Fruit fly (Drosophila melanogaster) whole organism, embryonic: ENCODE results near the gene CG32195.

Experiments used
- Antp ChIP-seq: fragments of 200-800 bp; sonication (Bioruptor generic); optimal IDR thresholded peaks from 3 replicates; lab custom pipeline; 2016; ENCODE audit warnings: missing biosample characterization, missing genetic modification characterization
- Asciz ChIP-seq: fragments of 200-800 bp; sonication (Bioruptor generic); optimal IDR thresholded peaks from 2 replicates; lab custom pipeline; 2017; ENCODE audit warnings: missing biosample characterization, mild to moderate bottlenecking, missing genetic modification characterization, missing genetic modification reagents
- Atf6 ChIP-seq: fragments of 200-800 bp; sonication (Bioruptor generic); IDR thresholded peaks from 2 replicates; pipeline ENCODE4 v1.3.6; 2022; ENCODE audit warnings: missing biosample characterization, missing genetic modification characterization
- Bgb ChIP-seq: fragments of 200-800 bp; sonication (Bioruptor generic); IDR thresholded peaks from 2 replicates; pipeline ENCODE4 v1.3.6; 2022; ENCODE audit warnings: missing biosample characterization, missing genetic modification characterization; ENCODE audit not compliant: partially characterized antibody
- CG10462 ChIP-seq: fragments of 200-800 bp; sonication (Bioruptor generic); optimal IDR thresholded peaks from 2 replicates; lab custom pipeline; 2016; ENCODE audit warnings: missing biosample characterization, missing genetic modification characterization
- CG11247 ChIP-seq: fragments of 200-800 bp; sonication (Bioruptor generic); IDR thresholded peaks from 2 replicates; pipeline ENCODE4 v1.3.6; 2022; ENCODE audit warnings: missing biosample characterization, missing genetic modification characterization
- CG11504 ChIP-seq: fragments of 200-800 bp; sonication (Bioruptor generic); optimal IDR thresholded peaks from 3 replicates; lab custom pipeline; 2019; ENCODE audit warnings: missing biosample characterization, mild to moderate bottlenecking, missing genetic modification characterization, moderate library complexity
- CG15073 ChIP-seq: fragments of 200-800 bp; sonication (Bioruptor generic); optimal IDR thresholded peaks from 2 replicates; lab custom pipeline; 2016; ENCODE audit warnings: missing biosample characterization, missing genetic modification characterization
- CG18262 ChIP-seq: fragments of 200-800 bp; optimal IDR thresholded peaks from 3 replicates; lab custom pipeline; 2019; ENCODE audit warnings: missing biosample characterization, mild to moderate bottlenecking, missing genetic modification characterization, moderate library complexity
- CG2129 ChIP-seq: fragments of 200-800 bp; sonication (Bioruptor generic); IDR thresholded peaks from 2 replicates; pipeline ENCODE4 v1.3.6; 2022; ENCODE audit warnings: missing biosample characterization, missing genetic modification characterization; ENCODE audit not compliant: partially characterized antibody
- CG2712 ChIP-seq: fragments of 200-800 bp; optimal IDR thresholded peaks from 3 replicates; lab custom pipeline; 2019; ENCODE audit warnings: missing biosample characterization, mild to moderate bottlenecking, missing genetic modification characterization, moderate library complexity
- CG30403 ChIP-seq: fragments of 200-800 bp; sonication (Bioruptor generic); optimal IDR thresholded peaks from 3 replicates; lab custom pipeline; 2016; ENCODE audit warnings: missing biosample characterization, missing genetic modification characterization
- CG30431 ChIP-seq: fragments of 200-800 bp; sonication (Bioruptor generic); optimal IDR thresholded peaks from 2 replicates; lab custom pipeline; 2017; ENCODE audit warnings: missing biosample characterization, missing genetic modification characterization
- CG31224 ChIP-seq: fragments of 200-800 bp; sonication (Bioruptor generic); IDR thresholded peaks from 2 replicates; pipeline ENCODE4 v1.3.6; 2022; ENCODE audit warnings: missing biosample characterization, missing genetic modification characterization
- CG3995 ChIP-seq: fragments of 200-800 bp; sonication (Bioruptor generic); optimal IDR thresholded peaks from 3 replicates; lab custom pipeline; 2016; ENCODE audit warnings: missing biosample characterization, missing genetic modification characterization
- CG4854 ChIP-seq: fragments of 200-800 bp; sonication (Bioruptor generic); optimal IDR thresholded peaks from 2 replicates; lab custom pipeline; 2016; ENCODE audit warnings: missing biosample characterization, missing genetic modification characterization, inconsistent platforms
- CG6254 ChIP-seq: fragments of 200-800 bp; sonication (Bioruptor generic); optimal IDR thresholded peaks from 3 replicates; lab custom pipeline; 2017; ENCODE audit warnings: mild to moderate bottlenecking, missing biosample characterization, missing genetic modification reagents, missing genetic modification characterization
- CTCF ChIP-seq: fragments of 200-800 bp; sonication (Bioruptor generic); optimal IDR thresholded peaks from 2 replicates; lab custom pipeline; 2017; ENCODE audit warnings: missing biosample characterization, mild to moderate bottlenecking, missing genetic modification characterization, moderate library complexity
- D ChIP-seq, 2 experiments: fragments of 200-800 bp in 1 of 2; fragments of >200 bp in 1 of 2; sonication (Bioruptor generic) in 1 of 2; optimal IDR thresholded peaks; 2 replicates in 1 of 2; 3 replicates in 1 of 2; lab custom pipeline; 2017; ENCODE audit warnings: mild to moderate bottlenecking in 1 of 2, missing biosample characterization in 1 of 2, missing genetic modification characterization in 1 of 2, missing genetic modification reagents in 1 of 2
- Dfd ChIP-seq, 2 experiments: fragments of >200 bp; optimal IDR thresholded peaks; 2 replicates each; lab custom pipeline; 2017; ENCODE audit warnings: missing biosample characterization in 2 of 2, missing genetic modification characterization in 2 of 2
- Hand ChIP-seq: fragments of 200-800 bp; sonication (Bioruptor generic); optimal IDR thresholded peaks from 2 replicates; lab custom pipeline; 2017; ENCODE audit warnings: mild to moderate bottlenecking, missing biosample characterization, missing genetic modification reagents, missing genetic modification characterization
- HmgZ ChIP-seq: fragments of 200-800 bp; sonication (Bioruptor generic); optimal IDR thresholded peaks from 2 replicates; lab custom pipeline; 2018; ENCODE audit warnings: missing biosample characterization, mild to moderate bottlenecking, missing genetic modification characterization
- Hr3 ChIP-seq: fragments of 200-800 bp; sonication (Bioruptor generic); optimal IDR thresholded peaks from 3 replicates; lab custom pipeline; 2016; ENCODE audit warnings: missing biosample characterization, missing genetic modification characterization
- Hr78 ChIP-seq, 2 experiments: fragments of 200-800 bp in 1 of 2; fragments of >200 bp in 1 of 2; sonication (Bioruptor generic) in 1 of 2; optimal IDR thresholded peaks; 2 replicates each; lab custom pipeline; 2017 to 2019; ENCODE audit warnings: missing biosample characterization in 2 of 2, missing genetic modification characterization in 2 of 2, mild to moderate bottlenecking in 1 of 2, moderate library complexity in 1 of 2
- Lpt ChIP-seq: fragments of >200 bp; optimal IDR thresholded peaks from 2 replicates; lab custom pipeline; 2018; ENCODE audit warnings: missing biosample characterization, missing genetic modification characterization
- Rfx ChIP-seq: fragments of 200-800 bp; sonication (Bioruptor generic); IDR thresholded peaks from 2 replicates; pipeline ENCODE4 v1.3.6; 2022; ENCODE audit warnings: missing biosample characterization, missing genetic modification characterization
- YL-1 ChIP-seq: fragments of 200-800 bp; sonication (Bioruptor generic); optimal IDR thresholded peaks from 3 replicates; lab custom pipeline; 2017; ENCODE audit warnings: missing biosample characterization, mild to moderate bottlenecking, missing genetic modification characterization
- al ChIP-seq: fragments of 200-800 bp; sonication (Bioruptor generic); IDR thresholded peaks from 2 replicates; pipeline ENCODE4 v1.3.6; 2022; ENCODE audit warnings: missing biosample characterization, missing genetic modification characterization
- ara ChIP-seq: fragments of 200-800 bp; sonication (Bioruptor generic); IDR thresholded peaks from 2 replicates; pipeline ENCODE4 v1.3.6; 2022; ENCODE audit warnings: missing biosample characterization, missing genetic modification characterization
- ash1 ChIP-seq: fragments of 200-800 bp; sonication (Bioruptor generic); optimal IDR thresholded peaks from 2 replicates; lab custom pipeline; 2018; ENCODE audit warnings: missing biosample characterization, mild to moderate bottlenecking, missing genetic modification characterization
- cas ChIP-seq: fragments of 200-800 bp; sonication (Bioruptor generic); IDR thresholded peaks from 2 replicates; pipeline ENCODE4 v1.3.6; 2022; ENCODE audit warnings: missing biosample characterization, missing genetic modification characterization
- dimm ChIP-seq: fragments of 200-800 bp; sonication (Bioruptor generic); IDR thresholded peaks from 2 replicates; pipeline ENCODE4 v1.3.6; 2022; ENCODE audit warnings: missing biosample characterization, missing genetic modification characterization
- dmrt99B ChIP-seq: fragments of 200-800 bp; sonication (Bioruptor generic); optimal IDR thresholded peaks from 2 replicates; lab custom pipeline; 2018; ENCODE audit warnings: missing biosample characterization, mild to moderate bottlenecking, missing genetic modification characterization, moderate library complexity
- dysf ChIP-seq: fragments of 200-800 bp; sonication (Bioruptor generic); IDR thresholded peaks from 3 replicates; pipeline ENCODE4 v1.3.6; 2022; ENCODE audit warnings: missing biosample characterization, missing genetic modification characterization
- eve ChIP-seq, 2 experiments: fragments of >200 bp; optimal IDR thresholded peaks; 2 replicates each; lab custom pipeline; 2017; ENCODE audit warnings: missing biosample characterization in 2 of 2, missing genetic modification characterization in 2 of 2
- ftz-f1 ChIP-seq: fragments of 200-800 bp; sonication (Bioruptor generic); optimal IDR thresholded peaks from 2 replicates; lab custom pipeline; 2016; ENCODE audit warnings: missing biosample characterization, missing genetic modification characterization
- gem ChIP-seq: fragments of 200-800 bp; sonication (Bioruptor generic); optimal IDR thresholded peaks from 2 replicates; lab custom pipeline; 2019; ENCODE audit warnings: missing biosample characterization, mild to moderate bottlenecking, missing genetic modification characterization, moderate library complexity
- gro ChIP-seq: fragments of 200-800 bp; sonication (Bioruptor generic); optimal IDR thresholded peaks from 2 replicates; lab custom pipeline; 2016; ENCODE audit warnings: missing biosample characterization, missing genetic modification characterization
- hkb ChIP-seq, 2 experiments: fragments of 200-800 bp in 1 of 2; fragments of >200 bp in 1 of 2; sonication (Bioruptor generic) in 1 of 2; IDR thresholded peaks in 1 of 2; optimal IDR thresholded peaks in 1 of 2; 2 replicates each; pipeline versions ENCODE4 v1.3.6 to Lab custom; 2017 to 2022; ENCODE audit warnings: missing biosample characterization in 1 of 2, missing genetic modification characterization in 1 of 2
- ken ChIP-seq: fragments of 200-800 bp; sonication (Bioruptor generic); IDR thresholded peaks from 3 replicates; pipeline ENCODE4 v1.3.6; 2022; ENCODE audit warnings: missing biosample characterization, missing genetic modification characterization
- lab ChIP-seq: fragments of 200-800 bp; sonication (Bioruptor generic); optimal IDR thresholded peaks from 3 replicates; lab custom pipeline; 2017; ENCODE audit warnings: missing biosample characterization, missing genetic modification characterization, mild to moderate bottlenecking, moderate library complexity, missing genetic modification reagents
- lov ChIP-seq, 2 experiments: fragments of 200-800 bp in 1 of 2; fragments of >200 bp in 1 of 2; sonication (Bioruptor generic) in 1 of 2; IDR thresholded peaks in 1 of 2; optimal IDR thresholded peaks in 1 of 2; 2 replicates in 1 of 2; 3 replicates in 1 of 2; pipeline versions ENCODE4 v1.3.6 to Lab custom; 2017 to 2022; ENCODE audit warnings: missing biosample characterization in 1 of 2, missing genetic modification characterization in 1 of 2
- nau ChIP-seq: fragments of 200-800 bp; sonication (Bioruptor generic); optimal IDR thresholded peaks from 3 replicates; lab custom pipeline; 2017; ENCODE audit warnings: missing biosample characterization, mild to moderate bottlenecking, missing genetic modification characterization, missing genetic modification reagents
- nerfin-1 ChIP-seq: fragments of 200-800 bp; sonication (Bioruptor generic); optimal IDR thresholded peaks from 3 replicates; lab custom pipeline; 2019; ENCODE audit warnings: missing biosample characterization, mild to moderate bottlenecking, missing genetic modification characterization, moderate library complexity
- pnt ChIP-seq: fragments of 200-800 bp; sonication (Bioruptor generic); optimal IDR thresholded peaks from 3 replicates; lab custom pipeline; 2016; ENCODE audit warnings: missing biosample characterization, missing genetic modification characterization
- scrt ChIP-seq: fragments of 200-800 bp; sonication (Bioruptor generic); optimal IDR thresholded peaks from 2 replicates; lab custom pipeline; 2018; ENCODE audit warnings: missing biosample characterization, mild to moderate bottlenecking, missing genetic modification characterization, moderate library complexity
- sima ChIP-seq: fragments of 200-800 bp; sonication (Bioruptor generic); optimal IDR thresholded peaks from 2 replicates; lab custom pipeline; 2016; ENCODE audit warnings: missing biosample characterization, missing genetic modification characterization
- slp2 ChIP-seq: fragments of 200-800 bp; sonication (Bioruptor generic); optimal IDR thresholded peaks from 2 replicates; lab custom pipeline; 2016; ENCODE audit warnings: missing biosample characterization, missing genetic modification characterization
- sna ChIP-seq: fragments of 200-800 bp; sonication (Bioruptor generic); IDR thresholded peaks from 2 replicates; pipeline ENCODE4 v1.3.6; 2022; ENCODE audit warnings: missing biosample characterization, missing genetic modification characterization; ENCODE audit not compliant: partially characterized antibody
- sr ChIP-seq: fragments of 200-800 bp; sonication (Bioruptor generic); IDR thresholded peaks from 3 replicates; pipeline ENCODE4 v1.3.6; 2022; ENCODE audit warnings: missing biosample characterization, missing genetic modification characterization
- twi ChIP-seq: fragments of 200-800 bp; optimal IDR thresholded peaks from 2 replicates; lab custom pipeline; 2019; ENCODE audit warnings: missing biosample characterization, mild to moderate bottlenecking, missing genetic modification characterization, moderate library complexity

CG32195 gene

dm6 chr3L:18088027-18088426 is 24.7 kb upstream of the CG32195 start (continued):
- TF ChIP-seq Hand (GFP tag; lab: Kevin White, UChicago) (no peak), eve (GFP tag; optimal IDR thresholded peaks at IDR 0.05; lab: Kevin White, UChicago) (no peak), CG15073 (GFP tag; lab: Kevin White, UChicago) (no peak), sima (GFP tag; lab: Kevin White, UChicago) (no peak), CG2129 (GFP tag; lab: Robert Waterston, UW) (no peak), CG11247 (no peak), ken (GFP tag; lab: Robert Waterston, UW) (no peak), dmrt99B (tag; lab: Kevin White, UChicago) (no peak), D (optimal IDR thresholded peaks at IDR 0.05; lab: Kevin White, UChicago) (no peak), D (GFP tag; optimal IDR thresholded peaks at IDR 0.05; lab: Kevin White, UChicago) (no peak), ash1 (GFP tag; lab: Kevin White, UChicago) (no peak), Hr78 (GFP tag; optimal IDR thresholded peaks at IDR 0.05; lab: Kevin White, UChicago) (peak; percentile 12 to 52), gro (GFP tag; lab: Kevin White, UChicago) (peak; percentile 26), Lpt (GFP tag; lab: Kevin White, UChicago) (no peak), YL-1 (GFP tag; lab: Kevin White, UChicago) (no peak), twi (tag; lab: Kevin White, UChicago) (no peak), ftz-f1 (GFP tag; lab: Kevin White, UChicago) (no peak), Hr3 (GFP tag; lab: Kevin White, UChicago) (no peak), sna (no peak), dimm (GFP tag; lab: Robert Waterston, UW) (no peak), CG3995 (GFP tag; lab: Kevin White, UChicago) (no peak), CG10462 (GFP tag; lab: Kevin White, UChicago) (no peak), CG18262 (tag; lab: Kevin White, UChicago) (no peak), pnt (GFP tag; lab: Kevin White, UChicago) (no peak), CG6254 (GFP tag; lab: Kevin White, UChicago) (no peak), CTCF (GFP tag; lab: Kevin White, UChicago) (peak; percentile 68), CG30403 (GFP tag; lab: Kevin White, UChicago) (no peak), lab (no peak), sr (GFP tag; lab: Robert Waterston, UW) (no peak), nerfin-1 (tag; lab: Kevin White, UChicago) (no peak), cas (GFP tag; lab: Robert Waterston, UW) (no peak), Dfd (GFP tag; optimal IDR thresholded peaks at IDR 0.05; lab: Kevin White, UChicago) (peak in 1 of 2 experiments; percentile 97), CG30431 (GFP tag; lab: Kevin White, UChicago) (no peak), Antp (no peak), CG2712 (tag; lab: Kevin White, UChicago) (peak; percentile 41), gem (tag; lab: Kevin White, UChicago) (peak; percentile 15), CG11504 (tag; lab: Kevin White, UChicago) (peak; percentile 46), scrt (no peak), al (GFP tag; lab: Robert Waterston, UW) (no peak), dysf (GFP tag; lab: Robert Waterston, UW) (no peak), slp2 (GFP tag; lab: Kevin White, UChicago) (no peak), CG31224 (no peak), Asciz (GFP tag; lab: Kevin White, UChicago) (no peak), hkb (optimal IDR thresholded peaks at IDR 0.05; lab: Kevin White, UChicago) (no peak), hkb (GFP tag; IDR thresholded peaks at IDR 0.05; lab: Robert Waterston, UW) (no peak), nau (GFP tag; lab: Kevin White, UChicago) (no peak), CG4854 (GFP tag; lab: Kevin White, UChicago) (no peak), ara (GFP tag; lab: Robert Waterston, UW) (0 out of 2 replicates have a peak, but pooled peaks have one; percentile 21), HmgZ (tag; lab: Kevin White, UChicago) (peak; percentile 4), Bgb (no peak; the same call in 1 of the 2 replicates), Rfx (no peak), lov (optimal IDR thresholded peaks at IDR 0.05; lab: Kevin White, UChicago) (no peak), lov (GFP tag; IDR thresholded peaks at IDR 0.05; lab: Robert Waterston, UW) (no peak), Atf6 (GFP tag; lab: Robert Waterston, UW) (no peak)
